Fruit fly (Drosophila melanogaster) whole organism, embryonic: ENCODE results near the gene CG42342.
A peak's percentile ranks its signal among the peaks of the same experiment; 100 is the strongest.

ENCODE experiments used
- Abd-B ChIP-seq: fragments of 200-800 bp; sonication (Bioruptor generic); optimal IDR thresholded peaks from 2 replicates; lab custom pipeline; 2018; ENCODE audit warnings: missing biosample characterization, mild to moderate bottlenecking, missing genetic modification characterization, moderate library complexity
- Antp ChIP-seq: fragments of 200-800 bp; sonication (Bioruptor generic); optimal IDR thresholded peaks from 3 replicates; lab custom pipeline; 2016; ENCODE audit warnings: missing biosample characterization, missing genetic modification characterization
- CG10147 ChIP-seq: fragments of 200-800 bp; sonication (Bioruptor generic); optimal IDR thresholded peaks from 2 replicates; lab custom pipeline; 2019; ENCODE audit warnings: missing biosample characterization, mild to moderate bottlenecking, missing genetic modification characterization, moderate library complexity
- CG10209 ChIP-seq: fragments of 200-800 bp; sonication (Bioruptor generic); optimal IDR thresholded peaks from 3 replicates; lab custom pipeline; 2017; ENCODE audit warnings: missing biosample characterization, mild to moderate bottlenecking, missing genetic modification characterization, missing genetic modification reagents
- CG12155 ChIP-seq: fragments of 200-800 bp; sonication (Bioruptor generic); optimal IDR thresholded peaks from 3 replicates; lab custom pipeline; 2016; ENCODE audit warnings: missing biosample characterization, missing genetic modification characterization
- CG13296 ChIP-seq: fragments of 200-800 bp; sonication (Bioruptor generic); optimal IDR thresholded peaks from 3 replicates; lab custom pipeline; 2018; ENCODE audit warnings: missing biosample characterization, mild to moderate bottlenecking, missing genetic modification characterization
- CG13624 ChIP-seq: fragments of 200-800 bp; sonication (Bioruptor generic); optimal IDR thresholded peaks from 2 replicates; lab custom pipeline; 2016; ENCODE audit warnings: missing biosample characterization, missing genetic modification characterization
- CG14860 ChIP-seq: fragments of 200-800 bp; sonication (Bioruptor generic); IDR thresholded peaks from 3 replicates; pipeline ENCODE4 v1.3.6; 2022; ENCODE audit warnings: missing biosample characterization, missing genetic modification characterization; ENCODE audit not compliant: partially characterized antibody
- CG15601 ChIP-seq: fragments of 200-800 bp; sonication (Bioruptor generic); optimal IDR thresholded peaks from 3 replicates; lab custom pipeline; 2019; ENCODE audit warnings: missing biosample characterization, mild to moderate bottlenecking, missing genetic modification characterization, moderate library complexity
- CG16815 ChIP-seq: fragments of 200-800 bp; sonication (Bioruptor generic); optimal IDR thresholded peaks from 3 replicates; lab custom pipeline; 2017; ENCODE audit warnings: missing biosample characterization, mild to moderate bottlenecking, missing genetic modification characterization
- CG17385 ChIP-seq: fragments of 200-800 bp; sonication (Bioruptor generic); optimal IDR thresholded peaks from 3 replicates; lab custom pipeline; 2018; ENCODE audit warnings: missing biosample characterization, mild to moderate bottlenecking, missing genetic modification characterization
- CG18262 ChIP-seq: fragments of 200-800 bp; optimal IDR thresholded peaks from 3 replicates; lab custom pipeline; 2019; ENCODE audit warnings: missing biosample characterization, mild to moderate bottlenecking, missing genetic modification characterization, moderate library complexity
- CG18619 ChIP-seq: fragments of 200-800 bp; sonication (Bioruptor generic); optimal IDR thresholded peaks from 3 replicates; lab custom pipeline; 2017; ENCODE audit warnings: missing biosample characterization, mild to moderate bottlenecking, missing genetic modification characterization
- CG3281 ChIP-seq: fragments of 200-800 bp; sonication (Bioruptor generic); optimal IDR thresholded peaks from 3 replicates; lab custom pipeline; 2017; ENCODE audit warnings: missing biosample characterization, mild to moderate bottlenecking, missing genetic modification characterization
- CG3726 ChIP-seq: fragments of 200-800 bp; sonication (Bioruptor generic); IDR thresholded peaks from 3 replicates; pipeline ENCODE4, ENCODE4 v1.3.6; 2022; ENCODE audit warnings: missing biosample characterization, missing genetic modification characterization
- CG6654 ChIP-seq: fragments of 200-800 bp; sonication (Bioruptor generic); optimal IDR thresholded peaks from 2 replicates; lab custom pipeline; 2017; ENCODE audit warnings: missing biosample characterization, mild to moderate bottlenecking, missing genetic modification characterization
- CG6791 ChIP-seq: fragments of 200-800 bp; sonication (Bioruptor generic); IDR thresholded peaks from 3 replicates; pipeline ENCODE4 v1.3.6; 2022; ENCODE audit warnings: missing biosample characterization, missing genetic modification characterization; ENCODE audit not compliant: partially characterized antibody
- CG7556 ChIP-seq: fragments of 200-800 bp; sonication (Bioruptor generic); optimal IDR thresholded peaks from 2 replicates; lab custom pipeline; 2017; ENCODE audit warnings: missing biosample characterization, mild to moderate bottlenecking, missing genetic modification characterization
- CG8281 ChIP-seq: fragments of 200-800 bp; sonication (Bioruptor generic); optimal IDR thresholded peaks from 2 replicates; lab custom pipeline; 2018; ENCODE audit warnings: missing biosample characterization, mild to moderate bottlenecking, missing genetic modification characterization, moderate library complexity
- CG8924 ChIP-seq: fragments of 200-800 bp; optimal IDR thresholded peaks from 3 replicates; lab custom pipeline; 2019; ENCODE audit warnings: missing biosample characterization, mild to moderate bottlenecking, missing genetic modification characterization, moderate library complexity
- CG9727 ChIP-seq: fragments of 200-800 bp; sonication (Bioruptor generic); optimal IDR thresholded peaks from 3 replicates; lab custom pipeline; 2017; ENCODE audit warnings: missing biosample characterization, mild to moderate bottlenecking, missing genetic modification characterization
- Dfd ChIP-seq, 2 experiments: fragments of >200 bp; optimal IDR thresholded peaks; 2 replicates each; lab custom pipeline; 2017; ENCODE audit warnings: missing biosample characterization in 2 of 2, missing genetic modification characterization in 2 of 2
- Doc3 ChIP-seq: fragments of 200-800 bp; sonication (Bioruptor generic); IDR thresholded peaks from 3 replicates; pipeline ENCODE4 v1.3.6; 2022; ENCODE audit warnings: missing biosample characterization, missing genetic modification characterization; ENCODE audit not compliant: partially characterized antibody
- Hand ChIP-seq: fragments of 200-800 bp; sonication (Bioruptor generic); optimal IDR thresholded peaks from 2 replicates; lab custom pipeline; 2017; ENCODE audit warnings: mild to moderate bottlenecking, missing biosample characterization, missing genetic modification reagents, missing genetic modification characterization
- Hr3 ChIP-seq: fragments of 200-800 bp; sonication (Bioruptor generic); optimal IDR thresholded peaks from 3 replicates; lab custom pipeline; 2016; ENCODE audit warnings: missing biosample characterization, missing genetic modification characterization
- MESR4 ChIP-seq: fragments of 200-800 bp; sonication (Bioruptor generic); optimal IDR thresholded peaks from 2 replicates; lab custom pipeline; 2018; ENCODE audit warnings: missing biosample characterization, mild to moderate bottlenecking, missing genetic modification characterization, moderate library complexity
- Myb ChIP-seq: fragments of 200-800 bp; sonication (Bioruptor generic); optimal IDR thresholded peaks from 2 replicates; lab custom pipeline; 2016; ENCODE audit warnings: missing biosample characterization, missing genetic modification characterization
- Sry-δ ChIP-seq: fragments of 200-800 bp; sonication (Bioruptor generic); optimal IDR thresholded peaks from 2 replicates; lab custom pipeline; 2016; ENCODE audit warnings: missing biosample characterization, missing genetic modification characterization
- Stat92E ChIP-seq, 3 experiments: fragments of >200 bp in 2 of 3; fragments of 200-800 bp in 1 of 3; sonication (Bioruptor generic) in 1 of 3; optimal IDR thresholded peaks; 2 replicates each; lab custom pipeline; 2017 to 2019; ENCODE audit warnings: missing biosample characterization in 3 of 3, missing genetic modification characterization in 3 of 3, mild to moderate bottlenecking in 1 of 3, moderate library complexity in 1 of 3
- ara ChIP-seq: fragments of 200-800 bp; sonication (Bioruptor generic); IDR thresholded peaks from 2 replicates; pipeline ENCODE4 v1.3.6; 2022; ENCODE audit warnings: missing biosample characterization, missing genetic modification characterization
- bab2 ChIP-seq: fragments of 200-800 bp; sonication (Bioruptor generic); optimal IDR thresholded peaks from 2 replicates; lab custom pipeline; 2016; ENCODE audit warnings: missing biosample characterization, missing genetic modification characterization
- bigmax ChIP-seq: fragments of 200-800 bp; sonication (Bioruptor generic); optimal IDR thresholded peaks from 2 replicates; lab custom pipeline; 2018; ENCODE audit warnings: missing biosample characterization, mild to moderate bottlenecking, missing genetic modification characterization
- chn ChIP-seq: fragments of 200-800 bp; sonication (Bioruptor generic); optimal IDR thresholded peaks from 2 replicates; lab custom pipeline; 2016; ENCODE audit warnings: missing biosample characterization, missing genetic modification characterization
- crp ChIP-seq, 2 experiments: fragments of 200-800 bp; sonication (Bioruptor generic); optimal IDR thresholded peaks; 2 replicates in 1 of 2; 3 replicates in 1 of 2; lab custom pipeline; 2017; ENCODE audit warnings: missing biosample characterization in 2 of 2, missing genetic modification characterization in 2 of 2, mild to moderate bottlenecking in 1 of 2, moderate library complexity in 1 of 2
- ems ChIP-seq: fragments of 200-800 bp; sonication (Bioruptor generic); optimal IDR thresholded peaks from 3 replicates; lab custom pipeline; 2016; ENCODE audit warnings: missing biosample characterization, missing genetic modification characterization
- exex ChIP-seq: fragments of 200-800 bp; sonication (Bioruptor generic); optimal IDR thresholded peaks from 4 replicates; lab custom pipeline; 2018; ENCODE audit warnings: missing biosample characterization, mild to moderate bottlenecking, missing genetic modification characterization, moderate library complexity
- gce ChIP-seq: fragments of 200-800 bp; sonication (Bioruptor generic); IDR thresholded peaks from 3 replicates; pipeline ENCODE4 v1.3.6; 2022; ENCODE audit warnings: missing biosample characterization, missing genetic modification characterization
- gcm2 ChIP-seq: fragments of 200-800 bp; sonication (Bioruptor generic); optimal IDR thresholded peaks from 2 replicates; lab custom pipeline; 2016; ENCODE audit warnings: missing biosample characterization, missing genetic modification characterization
- gfzf ChIP-seq: fragments of 200-800 bp; sonication (Bioruptor generic); optimal IDR thresholded peaks from 2 replicates; lab custom pipeline; 2016; ENCODE audit warnings: missing biosample characterization, mild to moderate bottlenecking, missing genetic modification characterization, moderate library complexity
- grau ChIP-seq: fragments of 200-800 bp; optimal IDR thresholded peaks from 3 replicates; lab custom pipeline; 2019; ENCODE audit warnings: missing biosample characterization, mild to moderate bottlenecking, missing genetic modification characterization, moderate library complexity
- gsb-n ChIP-seq: fragments of 200-800 bp; sonication (Bioruptor generic); optimal IDR thresholded peaks from 3 replicates; lab custom pipeline; 2018; ENCODE audit warnings: missing biosample characterization, mild to moderate bottlenecking, missing genetic modification characterization
- ham ChIP-seq: fragments of 200-800 bp; sonication (Bioruptor generic); IDR thresholded peaks from 2 replicates; pipeline ENCODE4 v1.3.6; 2022; ENCODE audit warnings: missing biosample characterization, missing genetic modification characterization
- mld ChIP-seq: fragments of 200-800 bp; sonication (Bioruptor generic); IDR thresholded peaks from 3 replicates; pipeline ENCODE4 v1.3.6; 2022; ENCODE audit warnings: missing biosample characterization, missing genetic modification characterization; ENCODE audit not compliant: partially characterized antibody
- pb ChIP-seq: fragments of 200-800 bp; sonication (Bioruptor generic); optimal IDR thresholded peaks from 3 replicates; lab custom pipeline; 2016; ENCODE audit warnings: missing biosample characterization, missing genetic modification characterization
- pum ChIP-seq: fragments of 200-800 bp; sonication (Bioruptor generic); optimal IDR thresholded peaks from 2 replicates; lab custom pipeline; 2016; ENCODE audit warnings: missing biosample characterization, missing genetic modification characterization
- sqz ChIP-seq: fragments of 200-800 bp; sonication (Bioruptor generic); optimal IDR thresholded peaks from 3 replicates; lab custom pipeline; 2018; ENCODE audit warnings: missing biosample characterization, mild to moderate bottlenecking, missing genetic modification characterization
- unpg ChIP-seq: fragments of 200-800 bp; sonication (Bioruptor generic); optimal IDR thresholded peaks from 3 replicates; lab custom pipeline; 2018; ENCODE audit warnings: missing biosample characterization, mild to moderate bottlenecking, missing genetic modification characterization, moderate library complexity
- vvl ChIP-seq: fragments of 200-800 bp; sonication (Bioruptor generic); IDR thresholded peaks from 2 replicates; pipeline ENCODE4 v1.3.6; 2022; ENCODE audit warnings: missing biosample characterization, missing genetic modification characterization
- zen ChIP-seq: fragments of 200-800 bp; sonication (Bioruptor generic); optimal IDR thresholded peaks from 3 replicates; lab custom pipeline; 2018; ENCODE audit warnings: missing biosample characterization, mild to moderate bottlenecking, missing genetic modification characterization, moderate library complexity

CG42342 gene

DNA sequence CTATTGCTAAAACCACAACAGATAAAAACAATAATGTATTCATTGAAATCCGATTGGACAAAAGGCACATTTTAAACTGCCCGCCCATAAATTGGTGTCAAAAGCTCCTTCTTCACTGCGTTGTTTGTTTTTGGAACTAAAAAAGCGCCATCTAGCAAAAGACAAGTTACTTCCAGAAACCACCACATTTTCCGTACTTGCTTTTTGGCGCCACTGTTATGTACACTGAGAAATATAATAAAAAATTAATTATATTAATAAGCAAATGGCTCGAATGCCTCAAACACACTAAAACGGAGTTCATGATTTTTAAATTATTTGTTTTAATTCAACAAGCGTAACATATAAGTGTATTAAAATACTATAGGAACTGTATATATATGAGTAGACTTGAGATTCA is 5.2 kb upstream of the CG42342 start (continued):
- TF ChIP-seq CG14860 (GFP tag; lab: Robert Waterston, UW) (no peak), pum (GFP tag; lab: Kevin White, UChicago) (peak; percentile 74), CG6654 (GFP tag; lab: Kevin White, UChicago) (peak; percentile 30), gcm2 (peak; percentile 39), CG13296 (peak; percentile 63), CG12155 (peak; percentile 64), bab2 (GFP tag; lab: Kevin White, UChicago) (peak; percentile 74), Myb (peak; percentile 46), ara (GFP tag; lab: Robert Waterston, UW) (peak; percentile 69; the same call in 1 of the 2 replicates), unpg (peak; percentile 91), exex (tag; lab: Kevin White, UChicago) (no peak), CG9727 (GFP tag; lab: Kevin White, UChicago) (peak; percentile 84), MESR4 (GFP tag; lab: Kevin White, UChicago) (peak; percentile 4), CG13624 (GFP tag; lab: Kevin White, UChicago) (peak; percentile 70), sqz (GFP tag; lab: Kevin White, UChicago) (peak; percentile 70), ems (GFP tag; lab: Kevin White, UChicago) (peak; percentile 49), gce (peak; percentile 76; the same call in 2 of the 3 replicates), CG10147 (GFP tag; lab: Kevin White, UChicago) (peak; percentile 76), vvl (GFP tag; lab: Robert Waterston, UW) (peak; percentile 93), crp (GFP tag; optimal IDR thresholded peaks at IDR 0.05; lab: Kevin White, UChicago) (peak in 1 of 2 experiments; percentile 29), Stat92E (GFP tag; optimal IDR thresholded peaks at IDR 0.05; lab: Kevin White, UChicago) (no peak), Sry-δ (peak; percentile 21), Hand (GFP tag; lab: Kevin White, UChicago) (no peak), chn (GFP tag; lab: Kevin White, UChicago) (peak; percentile 57), Doc3 (GFP tag; lab: Robert Waterston, UW) (no peak), gsb-n (peak; percentile 75), CG18619 (GFP tag; lab: Kevin White, UChicago) (peak; percentile 75), ham (GFP tag; lab: Robert Waterston, UW) (peak; percentile 62; the same call in 1 of the 2 replicates), zen (peak; percentile 81), CG3281 (peak; percentile 82), CG3726 (GFP tag; lab: Robert Waterston, UW) (peak; percentile 71; the same call in 1 of the 3 replicates), Hr3 (GFP tag; lab: Kevin White, UChicago) (peak; percentile 93), pb (GFP tag; lab: Kevin White, UChicago) (peak; percentile 36), CG8924 (tag; lab: Kevin White, UChicago) (peak; percentile 79), CG10209 (peak; percentile 86), CG18262 (peak; percentile 87), Antp (GFP tag; lab: Kevin White, UChicago) (peak; percentile 74), bigmax (GFP tag; lab: Kevin White, UChicago) (no peak), CG17385 (GFP tag; lab: Kevin White, UChicago) (peak; percentile 74), CG16815 (GFP tag; lab: Kevin White, UChicago) (peak; percentile 56), gfzf (GFP tag; lab: Kevin White, UChicago) (no peak), grau (peak; percentile 84), CG15601 (peak; percentile 76), CG8281 (peak; percentile 50), Dfd (GFP tag; optimal IDR thresholded peaks at IDR 0.05; lab: Kevin White, UChicago) (no peak), CG7556 (GFP tag; lab: Kevin White, UChicago) (peak; percentile 79), Abd-B (GFP tag; lab: Kevin White, UChicago) (peak; percentile 46), mld (GFP tag; lab: Robert Waterston, UW) (no peak), CG6791 (peak; percentile 38; the same call in 1 of the 3 replicates)
